Worm (Caenorhabditis elegans): Measurements from ENCODE around the gene ssq-4.
"Not testable (repeated sequence)": the region's sequence is repeated elsewhere in the genome, so short reads cannot be mapped to it uniquely, and the experiment has no call there.

Gene ssq-4

ce11 chrIV:5045389-5045788 is 29.1 kb downstream of the ssq-4 start, which contains the start of gene hot-9:
hot-9 (minus strand) TSS chrIV:5045489.
- TF ChIP-seq zim-3 (tag; optimal IDR thresholded peaks at IDR 0.05) (no peak), F22D6.2 (tag; optimal IDR thresholded peaks at IDR 0.05) (no peak), nfyb-1 (GFP tag; IDR thresholded peaks at IDR 0.05) (no peak), ceh-27 (GFP tag; optimal IDR thresholded peaks at IDR 0.05) (no peak), Y79H2A.3 (GFP tag; conservative IDR thresholded peaks at IDR 0.05) (no peak)

- TF ChIP-seq ztf-6 (GFP tag; IDR thresholded peaks at IDR 0.05) (no peak), cebp-1 (GFP tag; IDR thresholded peaks at IDR 0.05) (no peak), cebp-1 (tag; optimal IDR thresholded peaks at IDR 0.05) (no peak), K12H6.12 (tag; optimal IDR thresholded peaks at IDR 0.05) (no peak), dox-1 (GFP tag; IDR thresholded peaks at IDR 0.05) (no peak), tbx-9 (tag; optimal IDR thresholded peaks at IDR 0.05; ENCODE audit: borderline replicate concordance) (no peak), gei-17 (GFP tag; optimal IDR thresholded peaks at IDR 0.05) (no peak), ztf-25 (GFP tag; IDR thresholded peaks at IDR 0.05) (no peak), bed-1 (GFP tag; IDR thresholded peaks at IDR 0.05) (no peak), snpc-4 (GFP tag; optimal IDR thresholded peaks at IDR 0.05) (no peak), snpc-4 (tag; optimal IDR thresholded peaks at IDR 0.05) (no peak), nfya-1 (tag; optimal IDR thresholded peaks at IDR 0.05; ENCODE audit: borderline replicate concordance, insufficient read depth) (no peak), mxl-1 (tag; optimal IDR thresholded peaks at IDR 0.05) (no peak), ceh-27 (GFP tag; optimal IDR thresholded peaks at IDR 0.05) (no peak), lin-54 (GFP tag; optimal IDR thresholded peaks at IDR 0.05) (no peak), F23B12.7 (tag; optimal IDR thresholded peaks at IDR 0.05; ENCODE audit: insufficient read depth) (no peak)
Observed at ce11 chrIV:5054297-5054696, 38.0 kb downstream of the ssq-4 start.

ce11 chrIV:5055964-5056588 is 39.8 kb downstream of the ssq-4 start, which contains the start of gene msp-55:
msp-55 (minus strand) TSS chrIV:5056014.
- TF ChIP-seq B0336.3 (GFP tag; IDR thresholded peaks at IDR 0.05) (no peak), pbrm-1 (GFP tag; IDR thresholded peaks at IDR 0.05) (no peak), ztf-28 (GFP tag; IDR thresholded peaks at IDR 0.05) (no peak), zfh-2 (GFP tag; conservative IDR thresholded peaks at IDR 0.05) (no peak), aptf-3 (GFP tag; IDR thresholded peaks at IDR 0.05) (no peak), mel-28 (tag; optimal IDR thresholded peaks at IDR 0.05; ENCODE audit: borderline replicate concordance) (no peak), ceh-91 (GFP tag; IDR thresholded peaks at IDR 0.05) (no peak), pha-4 (tag; optimal IDR thresholded peaks at IDR 0.05) (no peak), F22D6.2 (tag; optimal IDR thresholded peaks at IDR 0.05) (no peak), hsf-1 (GFP tag; IDR thresholded peaks at IDR 0.05) (no peak)

DNA sequence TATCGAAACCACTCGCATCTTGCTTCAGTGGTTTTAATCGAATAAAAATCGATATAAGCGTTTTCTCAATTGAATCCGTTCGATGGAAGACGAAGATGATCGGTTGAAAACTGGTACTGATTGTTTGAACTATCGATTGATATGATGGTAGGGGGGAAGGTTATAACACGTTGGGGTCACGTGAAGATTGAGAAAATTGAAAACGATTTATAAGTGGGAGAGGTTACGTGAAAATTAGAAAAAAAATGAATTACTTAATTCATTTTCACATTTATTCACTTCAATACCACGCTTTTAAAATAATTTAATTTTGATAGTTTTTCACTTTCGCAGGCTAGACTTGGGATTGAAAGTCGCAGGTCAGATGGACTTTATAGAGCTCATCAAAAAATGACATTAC is 44.7 kb downstream of the ssq-4 start, which contains the start of gene C09B9.7:
Gene C09B9.7, minus strand, starts transcription at position 101 of the 400 bp plus-strand sequence.
- TF ChIP-seq fkh-3 (tag; optimal IDR thresholded peaks at IDR 0.05) (no peak), nfya-1 (tag; optimal IDR thresholded peaks at IDR 0.05; ENCODE audit: borderline replicate concordance, insufficient read depth) (no peak), tlf-1 (GFP tag; optimal IDR thresholded peaks at IDR 0.05) (no peak)

DNA sequence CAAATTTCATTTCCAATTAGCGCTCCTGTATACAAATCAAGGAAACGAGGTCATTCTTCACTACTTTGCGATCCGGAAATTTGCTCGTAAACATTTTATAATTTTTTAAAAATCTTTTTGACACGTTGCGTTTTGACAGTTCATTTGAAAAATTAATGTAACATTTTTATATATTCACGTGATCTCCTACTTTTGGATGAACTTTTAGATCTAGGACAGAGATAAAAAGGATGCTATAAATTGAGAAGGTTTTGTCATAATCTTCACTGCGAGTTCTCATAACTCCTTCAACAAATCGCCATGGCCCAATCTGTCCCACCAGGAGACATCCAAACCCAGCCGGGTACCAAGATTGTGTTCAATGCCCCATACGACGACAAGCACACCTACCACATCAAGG is 46.0 kb downstream of the ssq-4 start, which contains the start of gene msp-57:
Gene msp-57, plus strand, starts transcription at position 301 of the 400 bp plus-strand sequence.
- TF ChIP-seq dpff-1 (tag; optimal IDR thresholded peaks at IDR 0.05); F22D6.2 (tag; optimal IDR thresholded peaks at IDR 0.05); gei-17 (GFP tag; optimal IDR thresholded peaks at IDR 0.05): not testable (repeated sequence)

Measured in whole organism, young adult.